Worm (Caenorhabditis elegans): ENCODE results near the gene cutc-1.

Gene cutc-1

ce11 chrIII:8417192-8417967 is 14.0 kb upstream of the cutc-1 start (continued):
- peak; percentile 95 for TF ChIP-seq ceh-31 (tag; optimal IDR thresholded peaks at IDR 0.05)
- peak; percentile 50 for TF ChIP-seq ets-4 (tag; optimal IDR thresholded peaks at IDR 0.05)
- TF ChIP-seq fkh-10 (GFP tag; optimal IDR thresholded peaks at IDR 0.05), result no peak
- TF ChIP-seq pha-2 (tag; optimal IDR thresholded peaks at IDR 0.05), result peak; percentile 83
- TF ChIP-seq ttx-3 (tag; optimal IDR thresholded peaks at IDR 0.05), result peak; percentile 19
- TF ChIP-seq ceh-22 (tag; optimal IDR thresholded peaks at IDR 0.05), result peak; percentile 87
- TF ChIP-seq ceh-19 (GFP tag; optimal IDR thresholded peaks at IDR 0.05), result peak; percentile 5
- no peak for TF ChIP-seq unc-3 (GFP tag; conservative IDR thresholded peaks at IDR 0.05)
- peak; percentile 1 for TF ChIP-seq unc-3 (tag; optimal IDR thresholded peaks at IDR 0.05)
- peak; percentile 6 for TF ChIP-seq Y22D7AL.16 (tag; optimal IDR thresholded peaks at IDR 0.05)
- no peak for TF ChIP-seq lim-6 (tag; optimal IDR thresholded peaks at IDR 0.05)
- peak; percentile 78 for TF ChIP-seq unc-42 (tag; optimal IDR thresholded peaks at IDR 0.05)
- TF ChIP-seq lin-11 (tag; optimal IDR thresholded peaks at IDR 0.05), result no peak
- no peak for TF ChIP-seq madf-2 (tag; optimal IDR thresholded peaks at IDR 0.05)
- no peak for TF ChIP-seq ceh-9 (tag; optimal IDR thresholded peaks at IDR 0.05)
- TF ChIP-seq zip-5 (tag; optimal IDR thresholded peaks at IDR 0.05), result no peak
- TF ChIP-seq syd-9 (tag; optimal IDR thresholded peaks at IDR 0.05), result peak; percentile 76
- peak; percentile 100 for TF ChIP-seq nfya-1 (tag; optimal IDR thresholded peaks at IDR 0.05)
- TF ChIP-seq ceh-34 (tag; optimal IDR thresholded peaks at IDR 0.05), result peak; percentile 78

DNA sequence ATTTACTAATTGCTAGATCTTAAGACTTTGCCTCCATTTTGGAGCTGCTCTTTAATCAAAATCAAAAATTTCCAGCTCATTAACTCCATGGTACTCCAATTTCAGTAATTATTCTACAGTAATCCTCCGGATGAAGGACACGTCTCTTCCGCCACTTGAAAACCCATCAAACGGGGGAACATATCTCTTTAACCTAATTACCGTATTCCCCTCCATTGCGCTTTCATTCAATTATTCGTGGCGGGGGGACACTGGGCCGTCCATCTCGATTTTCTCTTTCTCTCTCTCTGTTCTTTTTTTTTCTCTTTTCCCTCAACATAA is 13.4 kb upstream of the cutc-1 start:
- TF ChIP-seq dve-1 (tag; optimal IDR thresholded peaks at IDR 0.05) (no peak), unc-42 (tag; optimal IDR thresholded peaks at IDR 0.05) (peak; percentile 99), ceh-31 (tag; optimal IDR thresholded peaks at IDR 0.05) (peak; percentile 67), hlh-6 (tag; optimal IDR thresholded peaks at IDR 0.05) (no peak), C08G9.2 (tag; optimal IDR thresholded peaks at IDR 0.05) (no peak), ceh-34 (tag; optimal IDR thresholded peaks at IDR 0.05) (no peak), pha-2 (tag; optimal IDR thresholded peaks at IDR 0.05) (no peak), ceh-2 (tag; optimal IDR thresholded peaks at IDR 0.05) (no peak), ceh-6 (GFP tag; optimal IDR thresholded peaks at IDR 0.05) (no peak), ama-1 (optimal IDR thresholded peaks at IDR 0.05) (no peak), pat-9 (tag; optimal IDR thresholded peaks at IDR 0.05) (no peak), ceh-48 (tag; optimal IDR thresholded peaks at IDR 0.05) (no peak), lin-11 (tag; optimal IDR thresholded peaks at IDR 0.05) (no peak), sox-4 (tag; optimal IDR thresholded peaks at IDR 0.05) (no peak), ceh-18 (tag; optimal IDR thresholded peaks at IDR 0.05) (no peak), ceh-9 (tag; optimal IDR thresholded peaks at IDR 0.05) (no peak), dmd-4 (tag; optimal IDR thresholded peaks at IDR 0.05; ENCODE audit: borderline replicate concordance) (no peak), tbx-2 (tag; optimal IDR thresholded peaks at IDR 0.05) (no peak)

DNA sequence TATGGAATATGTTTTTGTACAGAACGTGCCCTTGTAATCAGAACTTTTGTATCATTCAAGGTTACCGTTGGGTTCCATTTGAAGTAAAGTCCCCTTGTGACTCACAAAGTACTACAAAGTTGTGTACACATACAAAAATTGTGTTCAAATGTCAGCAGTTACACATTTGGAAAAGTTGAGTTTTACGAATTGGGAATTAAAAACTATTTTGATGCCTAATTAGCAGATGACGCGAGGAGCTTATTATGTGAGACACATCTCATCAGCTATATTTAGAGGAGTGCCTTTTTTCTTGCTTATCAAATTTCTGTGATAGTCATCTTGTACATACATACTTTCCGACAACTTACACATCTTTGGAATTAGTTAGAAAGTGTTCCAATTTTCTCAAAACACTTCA is 10.1 kb upstream of the cutc-1 start:
- TF ChIP-seq zip-5 (tag; optimal IDR thresholded peaks at IDR 0.05) (no peak), lim-6 (tag; optimal IDR thresholded peaks at IDR 0.05) (no peak), gmeb-2 (tag; optimal IDR thresholded peaks at IDR 0.05) (no peak), ceh-22 (tag; optimal IDR thresholded peaks at IDR 0.05) (no peak), dmd-4 (tag; optimal IDR thresholded peaks at IDR 0.05; ENCODE audit: borderline replicate concordance) (no peak), fax-1 (tag; optimal IDR thresholded peaks at IDR 0.05) (no peak), nhr-232 (tag; optimal IDR thresholded peaks at IDR 0.05) (no peak), elt-2 (tag; optimal IDR thresholded peaks at IDR 0.05) (no peak), fkh-10 (GFP tag; optimal IDR thresholded peaks at IDR 0.05) (no peak), ahr-1 (tag; optimal IDR thresholded peaks at IDR 0.05) (no peak), rnt-1 (tag; optimal IDR thresholded peaks at IDR 0.05) (no peak), pros-1 (tag; optimal IDR thresholded peaks at IDR 0.05) (no peak), T23F11.4 (GFP tag; optimal IDR thresholded peaks at IDR 0.05) (no peak), pqm-1 (tag; optimal IDR thresholded peaks at IDR 0.05) (no peak), ceh-2 (tag; optimal IDR thresholded peaks at IDR 0.05) (no peak), sox-4 (tag; optimal IDR thresholded peaks at IDR 0.05) (no peak), ceh-30 (tag; optimal IDR thresholded peaks at IDR 0.05) (no peak), C08G9.2 (tag; optimal IDR thresholded peaks at IDR 0.05) (no peak), ama-1 (optimal IDR thresholded peaks at IDR 0.05) (no peak)
